Fruit fly (Drosophila melanogaster) whole organism, pupa: ENCODE measurements around the gene CG32270.

Experiments
- CG10348 ChIP-seq: fragments of 200-800 bp; sonication (Bioruptor generic); IDR thresholded peaks from 2 replicates; pipeline ENCODE4 v1.3.6; 2022; ENCODE audit warnings: missing biosample characterization, missing genetic modification characterization
- CG12605 ChIP-seq: fragments of 200-800 bp; sonication (Bioruptor generic); IDR thresholded peaks from 2 replicates; pipeline ENCODE4 v1.3.6; 2022; ENCODE audit warnings: missing biosample characterization, missing genetic modification characterization
- CG13204 ChIP-seq: fragments of 200-800 bp; sonication (Bioruptor generic); optimal IDR thresholded peaks from 2 replicates; lab custom pipeline; 2018; ENCODE audit warnings: missing biosample characterization, mild to moderate bottlenecking, missing genetic modification characterization, moderate library complexity
- CG14655 ChIP-seq: fragments of 200-800 bp; sonication (Bioruptor generic); optimal IDR thresholded peaks from 3 replicates; lab custom pipeline; 2017; ENCODE audit warnings: mild to moderate bottlenecking, missing biosample characterization, missing genetic modification reagents, missing genetic modification characterization
- CG15710 ChIP-seq: fragments of 200-800 bp; sonication (Bioruptor generic); optimal IDR thresholded peaks from 2 replicates; lab custom pipeline; 2018; ENCODE audit warnings: missing biosample characterization, mild to moderate bottlenecking, missing genetic modification characterization, moderate library complexity
- CG17806 ChIP-seq: fragments of 200-800 bp; sonication (Bioruptor generic); optimal IDR thresholded peaks from 2 replicates; lab custom pipeline; 2018; ENCODE audit warnings: missing biosample characterization, mild to moderate bottlenecking, missing genetic modification characterization, moderate library complexity
- CG32121 ChIP-seq: fragments of 200-800 bp; sonication (Bioruptor generic); IDR thresholded peaks from 2 replicates; pipeline ENCODE4 v1.3.6; 2022; ENCODE audit warnings: missing biosample characterization, missing genetic modification characterization
- CG34367 ChIP-seq: fragments of 200-800 bp; sonication (Bioruptor generic); optimal IDR thresholded peaks from 2 replicates; lab custom pipeline; 2018; ENCODE audit warnings: missing biosample characterization, mild to moderate bottlenecking, missing genetic modification characterization
- CG4496 ChIP-seq: fragments of 200-800 bp; sonication (Bioruptor generic); IDR thresholded peaks from 3 replicates; pipeline ENCODE4 v1.3.6; 2022; ENCODE audit warnings: missing biosample characterization, missing genetic modification characterization
- CG8159 ChIP-seq: fragments of 200-800 bp; sonication (Bioruptor generic); optimal IDR thresholded peaks from 3 replicates; lab custom pipeline; 2018; ENCODE audit warnings: missing biosample characterization, mild to moderate bottlenecking, missing genetic modification characterization, moderate library complexity
- CG8301 ChIP-seq: fragments of 200-800 bp; sonication (Bioruptor generic); optimal IDR thresholded peaks from 2 replicates; lab custom pipeline; 2018; ENCODE audit warnings: missing biosample characterization, mild to moderate bottlenecking, missing genetic modification characterization
- CG9948 ChIP-seq: fragments of 200-800 bp; sonication (Bioruptor generic); optimal IDR thresholded peaks from 2 replicates; lab custom pipeline; 2018; ENCODE audit warnings: missing biosample characterization, mild to moderate bottlenecking, missing genetic modification characterization, moderate library complexity
- D1 ChIP-seq: fragments of 200-800 bp; sonication (Bioruptor generic); optimal IDR thresholded peaks from 2 replicates; lab custom pipeline; 2018; ENCODE audit warnings: missing biosample characterization, mild to moderate bottlenecking, missing genetic modification characterization, moderate library complexity
- EcR ChIP-seq: fragments of 200-800 bp; sonication (Bioruptor generic); optimal IDR thresholded peaks from 3 replicates; lab custom pipeline; 2019; ENCODE audit warnings: missing biosample characterization, missing genetic modification characterization, mild to moderate bottlenecking, moderate library complexity, missing genetic modification reagents
- Ets98B ChIP-seq: fragments of 200-800 bp; sonication (Bioruptor generic); IDR thresholded peaks from 2 replicates; pipeline ENCODE4 v1.3.6; 2022; ENCODE audit warnings: missing biosample characterization, missing genetic modification characterization
- Pif1A ChIP-seq: fragments of 200-800 bp; sonication (Bioruptor generic); optimal IDR thresholded peaks from 3 replicates; lab custom pipeline; 2016; ENCODE audit warnings: missing biosample characterization, missing genetic modification characterization
- Pif1B ChIP-seq: fragments of 200-800 bp; sonication (Bioruptor generic); optimal IDR thresholded peaks from 3 replicates; lab custom pipeline; 2016; ENCODE audit warnings: missing biosample characterization, missing genetic modification characterization
- Snoo ChIP-seq: fragments of 200-800 bp; sonication (Bioruptor generic); optimal IDR thresholded peaks from 3 replicates; lab custom pipeline; 2017; ENCODE audit warnings: missing biosample characterization, mild to moderate bottlenecking, missing genetic modification characterization, inconsistent platforms
- fd96Ca ChIP-seq: fragments of 200-800 bp; sonication (Bioruptor generic); IDR thresholded peaks from 3 replicates; pipeline ENCODE4 v1.3.6; 2022; ENCODE audit warnings: missing biosample characterization, missing genetic modification characterization
- gl ChIP-seq: fragments of 200-800 bp; sonication (Bioruptor generic); optimal IDR thresholded peaks from 2 replicates; lab custom pipeline; 2018; ENCODE audit warnings: missing biosample characterization, mild to moderate bottlenecking, missing genetic modification characterization
- rn ChIP-seq: fragments of 200-800 bp; sonication (Bioruptor generic); IDR thresholded peaks from 2 replicates; pipeline ENCODE4 v1.3.6; 2022; ENCODE audit warnings: missing biosample characterization, missing genetic modification characterization

The CG32270 gene

DNA sequence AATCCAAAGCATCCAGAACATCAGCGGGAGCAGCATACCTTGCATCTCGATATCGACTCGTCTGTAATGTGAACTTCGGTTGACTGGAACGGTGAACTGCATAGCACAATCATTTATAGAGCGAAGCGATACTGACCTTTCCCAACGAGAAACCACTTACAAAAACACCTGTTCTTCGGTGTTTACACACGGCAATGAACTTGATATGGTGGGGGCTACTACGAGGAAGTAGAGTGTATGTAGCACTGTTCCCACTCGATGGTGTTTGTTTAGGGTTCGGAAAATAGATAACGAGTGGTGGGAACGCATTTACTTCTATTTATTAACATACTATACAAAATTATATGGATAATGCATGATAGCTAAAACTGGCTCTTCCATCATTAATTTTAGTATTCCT, at the start of gene CG32270, which contains the start of gene CG32269:
TSS of gene CG32270 (minus strand) at position 91 of the 400 bp plus-strand sequence.
TSS of gene CG32269 (minus strand) at position 91 of the 400 bp plus-strand sequence.
- no peak for TF ChIP-seq Ets98B (GFP tag; lab: Robert Waterston, UW)
- no peak for TF ChIP-seq CG14655
- TF ChIP-seq CG32121 = no peak
- TF ChIP-seq CG9948 (tag; lab: Kevin White, UChicago) = no peak
- TF ChIP-seq Pif1A (GFP tag; lab: Kevin White, UChicago) = no peak
- TF ChIP-seq CG13204 = no peak
- TF ChIP-seq, all 21 proteins: peak for 0

DNA sequence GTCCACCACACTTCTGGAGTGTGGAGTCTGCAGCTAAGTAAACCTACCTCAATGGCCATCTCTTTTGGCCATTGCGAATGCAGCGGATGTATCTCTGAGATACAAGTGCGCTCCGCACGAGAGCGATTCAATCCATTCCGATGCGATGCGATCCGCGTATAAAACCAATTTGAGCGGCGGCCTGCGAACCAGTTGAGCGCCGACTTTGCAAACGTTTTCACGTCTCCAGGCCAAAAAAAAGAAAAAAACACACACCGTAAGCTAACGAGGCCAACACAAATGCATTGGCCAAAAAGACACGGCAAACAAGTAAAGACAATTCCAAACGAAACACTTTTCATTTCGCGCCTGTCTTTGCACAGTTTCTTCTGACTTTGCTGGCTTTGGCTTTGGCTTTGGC, 48.9 kb upstream of the CG32270 start, which contains the start of gene ckd:
TSS of gene ckd (plus strand) at position 189 of the 400 bp plus-strand sequence.
- TF ChIP-seq EcR (GFP tag; lab: Kevin White, UChicago) (peak; percentile 29), CG8301 (tag; lab: Kevin White, UChicago) (no peak), gl (no peak), CG15710 (tag; lab: Kevin White, UChicago) (no peak), Pif1B (GFP tag; lab: Kevin White, UChicago) (peak; percentile 38), CG10348 (no peak), CG8159 (tag; lab: Kevin White, UChicago) (no peak), CG13204 (peak; percentile 56), CG17806 (tag; lab: Kevin White, UChicago) (no peak), CG4496 (0 out of 3 replicates have a peak, but pooled peaks have one; percentile 9), Ets98B (GFP tag; lab: Robert Waterston, UW) (peak; percentile 33; the same call in 1 of the 2 replicates), Snoo (tag; lab: Kevin White, UChicago) (no peak), Pif1A (GFP tag; lab: Kevin White, UChicago) (no peak)

DNA sequence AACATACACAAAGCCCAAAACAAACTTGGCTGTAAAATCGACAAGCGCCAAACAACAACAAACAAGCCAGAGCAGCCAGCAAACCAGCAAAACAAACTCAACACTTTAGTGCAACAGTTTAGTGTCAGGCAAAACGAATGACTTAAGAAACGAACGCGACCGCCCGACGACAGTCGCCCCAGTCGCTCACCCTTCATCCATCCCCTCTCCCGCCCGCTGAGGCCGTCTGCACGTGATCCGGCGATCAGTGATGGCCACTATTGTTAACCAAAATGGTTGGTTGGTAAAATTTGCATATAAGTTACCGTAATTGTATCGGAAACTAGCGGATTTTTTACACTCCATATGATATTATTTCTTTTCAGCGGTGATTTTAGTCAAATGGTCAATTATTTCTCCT, 44.8 kb upstream of the CG32270 start:
- TF ChIP-seq CG17806 (tag; lab: Kevin White, UChicago) = no peak
- peak; percentile 12; the same call in 1 of the 2 replicates for TF ChIP-seq Ets98B (GFP tag; lab: Robert Waterston, UW)
- TF ChIP-seq CG15710 (tag; lab: Kevin White, UChicago) = no peak
- TF ChIP-seq CG13204 = peak; percentile 68

DNA sequence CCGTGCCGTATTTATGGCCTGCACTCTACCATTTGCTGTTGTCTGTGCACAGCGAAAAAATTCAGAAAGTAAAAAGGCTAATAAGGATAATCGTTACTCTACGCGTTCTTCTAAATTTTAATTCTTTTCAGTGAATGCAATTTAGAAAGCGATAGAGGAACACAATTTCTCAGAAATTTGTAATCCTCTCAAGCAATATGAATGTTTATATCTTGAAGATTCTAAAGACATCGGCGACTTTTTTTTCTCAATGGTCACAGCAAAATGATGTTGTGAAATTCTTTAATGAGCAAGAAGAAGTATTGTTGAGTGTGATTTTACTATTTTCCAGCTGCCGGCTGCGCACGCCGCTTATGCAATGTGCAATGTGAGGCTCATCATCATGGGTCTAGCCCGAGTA, 44.1 kb upstream of the CG32270 start:
- TF ChIP-seq CG17806 (tag; lab: Kevin White, UChicago) = peak; percentile 5
- peak; percentile 32; the same call in 1 of the 2 replicates for TF ChIP-seq CG32121
- TF ChIP-seq CG14655 = peak; percentile 27
- peak; percentile 16; the same call in 1 of the 2 replicates for TF ChIP-seq Ets98B (GFP tag; lab: Robert Waterston, UW)
- TF ChIP-seq CG8301 (tag; lab: Kevin White, UChicago) = peak; percentile 7
- TF ChIP-seq gl = no peak
- peak; percentile 13 for TF ChIP-seq CG15710 (tag; lab: Kevin White, UChicago)
- TF ChIP-seq Pif1A (GFP tag; lab: Kevin White, UChicago) = peak; percentile 37
- no peak for TF ChIP-seq CG8159 (tag; lab: Kevin White, UChicago)
- TF ChIP-seq CG9948 (tag; lab: Kevin White, UChicago) = peak; percentile 11
- no peak for TF ChIP-seq Snoo (tag; lab: Kevin White, UChicago)
- TF ChIP-seq CG4496 = no peak
- TF ChIP-seq Pif1B (GFP tag; lab: Kevin White, UChicago) = no peak

DNA sequence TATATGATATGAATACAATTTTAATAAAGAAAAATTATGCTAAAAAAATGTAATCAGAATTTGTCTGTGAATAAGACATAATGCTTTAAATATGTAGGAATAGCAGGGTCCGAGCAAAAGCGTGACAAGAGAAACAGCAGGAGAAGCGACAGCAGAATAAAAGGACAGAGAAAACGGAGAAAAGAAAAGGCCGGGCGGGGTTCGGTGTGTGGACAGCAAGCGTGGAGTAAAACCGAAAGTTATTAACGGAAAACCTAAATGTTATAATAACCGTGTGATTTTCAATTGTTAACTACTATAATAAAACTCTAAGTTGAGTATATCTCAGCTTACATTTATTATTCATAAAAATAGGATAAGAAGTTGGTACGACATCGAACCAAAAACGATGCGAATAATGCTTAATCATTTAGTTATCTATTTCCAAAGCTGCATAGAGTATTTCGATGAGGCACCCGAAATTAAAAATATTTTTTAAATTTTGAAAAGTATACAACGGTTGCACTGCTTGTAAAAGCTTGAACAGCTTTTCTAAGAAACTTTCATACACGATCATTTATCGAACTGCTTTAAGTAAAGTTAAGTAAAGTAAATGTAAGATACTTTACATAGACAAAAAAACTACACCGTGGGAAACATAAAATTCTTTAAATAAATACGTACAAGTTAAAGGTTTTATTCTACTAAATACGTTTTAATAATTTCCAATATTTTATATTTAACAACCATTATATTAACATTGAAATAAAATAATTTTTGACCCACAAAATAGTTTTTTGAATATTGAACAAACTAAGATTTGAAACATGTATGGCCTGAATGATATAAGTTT, 43.1 kb upstream of the CG32270 start:
- TF ChIP-seq CG13204 (no peak), CG9948 (tag; lab: Kevin White, UChicago) (peak; percentile 0), CG15710 (tag; lab: Kevin White, UChicago) (no peak), gl (no peak), CG12605 (0 out of 2 replicates have a peak, but pooled peaks have one; percentile 20), Ets98B (GFP tag; lab: Robert Waterston, UW) (no peak), CG32121 (0 out of 2 replicates have a peak, but pooled peaks have one; percentile 10), fd96Ca (GFP tag; lab: Robert Waterston, UW) (no peak), CG8159 (tag; lab: Kevin White, UChicago) (no peak), rn (GFP tag; lab: Robert Waterston, UW) (no peak), CG34367 (tag; lab: Kevin White, UChicago) (no peak), CG14655 (no peak), CG8301 (tag; lab: Kevin White, UChicago) (peak; percentile 9), CG17806 (tag; lab: Kevin White, UChicago) (no peak), Pif1A (GFP tag; lab: Kevin White, UChicago) (no peak), CG10348 (no peak), D1 (tag; lab: Kevin White, UChicago) (no peak), CG4496 (no peak), Pif1B (GFP tag; lab: Kevin White, UChicago) (no peak), Snoo (tag; lab: Kevin White, UChicago) (no peak), EcR (GFP tag; lab: Kevin White, UChicago) (no peak)
